Fruit fly (Drosophila melanogaster) ovary, adult (tissue): ENCODE measurements around the gene CG15160.

Experiments
- CG17801 ChIP-seq: fragments of 200-800 bp; optimal IDR thresholded peaks from 2 replicates; lab custom pipeline; 2019; ENCODE audit warnings: missing biosample characterization, mild to moderate bottlenecking, missing genetic modification characterization, moderate library complexity; ENCODE audit not compliant: partially characterized antibody

Gene CG15160

dm6 chr2L:18617003-18617402, 26.3 kb downstream of the CG15160 start, which contains the start of gene MESR3:
Gene MESR3 (plus strand): TSS chr2L:18617256.
- peak; percentile 76 for TF ChIP-seq CG17801 (GFP tag; lab: Kevin White, UChicago)

dm6 chr2L:18620153-18620552, 29.5 kb downstream of the CG15160 start:
- no peak for TF ChIP-seq CG17801 (GFP tag; lab: Kevin White, UChicago)

dm6 chr2L:18621357-18622211, 30.9 kb downstream of the CG15160 start:
- peak; percentile 93 for TF ChIP-seq CG17801 (GFP tag; lab: Kevin White, UChicago)

dm6 chr2L:18623435-18623834, 32.7 kb downstream of the CG15160 start:
- TF ChIP-seq CG17801 (GFP tag; lab: Kevin White, UChicago) = no peak

dm6 chr2L:18624362-18624761, 33.7 kb downstream of the CG15160 start:
- no peak for TF ChIP-seq CG17801 (GFP tag; lab: Kevin White, UChicago)

dm6 chr2L:18625009-18625408, 34.3 kb downstream of the CG15160 start:
- TF ChIP-seq CG17801 (GFP tag; lab: Kevin White, UChicago) = no peak

- no peak for TF ChIP-seq CG17801 (GFP tag; lab: Kevin White, UChicago)
Observed at dm6 chr2L:18625470-18625869, 34.8 kb downstream of the CG15160 start.

- no peak for TF ChIP-seq CG17801 (GFP tag; lab: Kevin White, UChicago)
Observed at dm6 chr2L:18626987-18627386, 36.3 kb downstream of the CG15160 start.

- no peak for TF ChIP-seq CG17801 (GFP tag; lab: Kevin White, UChicago)
Observed at dm6 chr2L:18628104-18628503, 37.4 kb downstream of the CG15160 start.

- TF ChIP-seq CG17801 (GFP tag; lab: Kevin White, UChicago) = no peak
Observed at dm6 chr2L:18629144-18629543, 38.5 kb downstream of the CG15160 start.

- TF ChIP-seq CG17801 (GFP tag; lab: Kevin White, UChicago) = no peak
Observed at dm6 chr2L:18630611-18631221, 40.0 kb downstream of the CG15160 start.

- TF ChIP-seq CG17801 (GFP tag; lab: Kevin White, UChicago) = peak; percentile 26
Observed at dm6 chr2L:18632389-18632788, 41.7 kb downstream of the CG15160 start.

dm6 chr2L:18638945-18639344, 48.3 kb downstream of the CG15160 start:
- TF ChIP-seq CG17801 (GFP tag; lab: Kevin White, UChicago) = no peak

- no peak for TF ChIP-seq CG17801 (GFP tag; lab: Kevin White, UChicago)
Observed at dm6 chr2L:18641087-18641486, 50.4 kb downstream of the CG15160 start.
